Worm (Caenorhabditis elegans): Measurements from ENCODE around the gene F31E8.4.

DNA sequence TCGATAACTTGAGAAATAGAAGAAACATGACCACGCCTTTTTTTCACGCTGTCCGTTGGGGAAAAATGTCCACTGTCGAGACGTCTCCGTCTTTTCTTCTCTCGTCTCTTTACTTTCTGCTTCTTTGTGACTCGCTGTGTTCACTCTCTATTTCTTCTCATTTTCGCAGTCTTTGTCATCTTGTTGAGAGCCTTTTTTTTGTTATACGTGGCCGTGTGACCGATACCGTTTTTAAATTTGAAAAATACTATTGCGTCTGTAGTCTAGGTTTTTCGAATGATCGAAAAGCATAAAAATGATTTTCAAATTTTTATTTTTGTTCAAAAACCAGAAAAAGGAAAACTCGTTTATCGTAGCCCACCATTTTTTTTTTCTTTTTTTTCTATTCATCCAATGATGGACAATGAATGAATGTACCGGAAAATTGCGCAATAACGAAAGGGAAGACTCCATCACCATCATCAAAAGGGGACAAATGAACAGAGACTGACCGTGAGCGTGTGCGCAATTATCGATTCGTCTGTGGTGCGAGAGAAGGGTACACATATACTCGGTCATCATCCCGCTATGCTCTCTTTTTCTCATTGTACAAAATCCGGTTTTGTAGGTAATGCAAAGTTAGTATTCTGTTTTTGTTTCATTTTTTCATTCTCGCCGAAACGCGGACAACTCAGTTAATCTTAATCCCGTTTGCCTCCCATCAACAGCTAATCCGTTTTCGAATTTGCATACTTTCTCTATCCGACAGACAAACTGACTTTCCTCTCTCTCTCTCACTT is 44.5 kb upstream of the F31E8.4 start:
- TF ChIP-seq sea-1 (GFP tag; conservative IDR thresholded peaks at IDR 0.05) (no peak), tbx-11 (GFP tag; IDR thresholded peaks at IDR 0.05) (no peak), ama-1 (optimal IDR thresholded peaks at IDR 0.05) (no peak), ceh-13 (GFP tag; optimal IDR thresholded peaks at IDR 0.05) (no peak), scrt-1 (GFP tag; IDR thresholded peaks at IDR 0.05) (no peak), ets-7 (tag; optimal IDR thresholded peaks at IDR 0.05) (peak; percentile 71), tra-4 (tag; optimal IDR thresholded peaks at IDR 0.05) (no peak), flt-1 (GFP tag; IDR thresholded peaks at IDR 0.05) (no peak), hmbx-1 (tag; optimal IDR thresholded peaks at IDR 0.05) (no peak), pes-1 (GFP tag; IDR thresholded peaks at IDR 0.05) (no peak), hmg-4 (GFP tag; optimal IDR thresholded peaks at IDR 0.05) (no peak), tbx-37 (GFP tag; conservative IDR thresholded peaks at IDR 0.05) (no peak), ceh-36 (tag; optimal IDR thresholded peaks at IDR 0.05) (peak; percentile 89)
